Worm (Caenorhabditis elegans): ENCODE data around the gene pqn-37.

The pqn-37 gene

DNA sequence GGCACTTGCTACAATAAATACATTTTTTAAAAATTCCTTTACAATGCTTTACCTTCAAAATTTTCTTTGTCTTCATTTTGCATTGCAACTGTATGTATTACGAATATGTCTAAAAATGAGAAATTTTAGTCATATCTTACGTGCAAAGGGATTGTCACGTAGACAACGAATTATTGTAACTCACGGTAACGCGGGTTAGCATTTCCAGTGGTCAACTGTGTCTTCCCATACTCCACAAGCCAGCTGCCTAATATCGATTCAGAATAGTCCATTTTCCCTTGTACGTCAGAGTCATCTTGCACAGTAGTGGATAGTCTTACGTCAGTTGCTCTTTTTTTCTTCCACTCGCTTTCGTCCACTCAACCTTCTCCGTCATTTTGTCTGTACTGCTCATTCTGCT, 12.3 kb upstream of the pqn-37 start, which contains the start of gene fbxb-71:
TSS of gene fbxb-71 (plus strand) at position 301 of the 400 bp plus-strand sequence.
- TF ChIP-seq sox-4 (tag; optimal IDR thresholded peaks at IDR 0.05) (no peak), nhr-28 (tag; optimal IDR thresholded peaks at IDR 0.05) (no peak), ceh-8 (GFP tag; optimal IDR thresholded peaks at IDR 0.05) (no peak), nhr-90 (tag; optimal IDR thresholded peaks at IDR 0.05; ENCODE audit: poor library complexity) (no peak), egl-13 (tag; optimal IDR thresholded peaks at IDR 0.05) (no peak), sptf-1 (tag; optimal IDR thresholded peaks at IDR 0.05) (no peak), lin-35 (GFP tag; optimal IDR thresholded peaks at IDR 0.05) (no peak), efl-3 (GFP tag; optimal IDR thresholded peaks at IDR 0.05) (no peak), nhr-19 (GFP tag; conservative IDR thresholded peaks at IDR 0.05) (no peak), nhr-77 (tag; optimal IDR thresholded peaks at IDR 0.05) (no peak)

DNA sequence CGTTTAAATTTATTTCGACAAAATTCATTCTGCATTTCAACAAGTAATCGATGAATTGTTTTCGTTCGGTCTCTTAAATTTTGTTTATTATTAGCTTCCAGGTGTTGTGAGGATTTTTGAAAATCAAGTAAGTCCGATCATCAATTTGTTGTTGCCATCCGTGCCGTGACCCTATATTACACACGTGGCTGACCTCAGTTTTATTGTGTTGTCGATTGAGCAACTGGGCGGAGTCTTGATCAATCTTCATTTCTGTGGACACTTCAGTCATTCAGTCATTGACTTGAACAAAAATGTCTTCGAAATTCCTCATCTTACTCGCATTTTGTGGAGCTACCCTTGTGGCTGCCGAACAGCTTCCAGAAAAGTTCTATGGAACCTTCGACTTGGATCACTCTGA, 10.2 kb upstream of the pqn-37 start, which contains the start of gene lbp-2:
TSS of gene lbp-2 (plus strand) at position 102 of the 400 bp plus-strand sequence.
- peak; percentile 19 for TF ChIP-seq lin-39 (tag; optimal IDR thresholded peaks at IDR 0.05)
- TF ChIP-seq rnt-1 (tag; optimal IDR thresholded peaks at IDR 0.05) = peak; percentile 57
- peak in 1 of 2 experiments; percentile 21 for TF ChIP-seq mdl-1 (tag; optimal IDR thresholded peaks at IDR 0.05)
- TF ChIP-seq sptf-1 (tag; optimal IDR thresholded peaks at IDR 0.05) = no peak
- peak; percentile 6 for TF ChIP-seq snu-23 (GFP tag; optimal IDR thresholded peaks at IDR 0.05)
- TF ChIP-seq nhr-71 (tag; optimal IDR thresholded peaks at IDR 0.05) = peak; percentile 30

DNA sequence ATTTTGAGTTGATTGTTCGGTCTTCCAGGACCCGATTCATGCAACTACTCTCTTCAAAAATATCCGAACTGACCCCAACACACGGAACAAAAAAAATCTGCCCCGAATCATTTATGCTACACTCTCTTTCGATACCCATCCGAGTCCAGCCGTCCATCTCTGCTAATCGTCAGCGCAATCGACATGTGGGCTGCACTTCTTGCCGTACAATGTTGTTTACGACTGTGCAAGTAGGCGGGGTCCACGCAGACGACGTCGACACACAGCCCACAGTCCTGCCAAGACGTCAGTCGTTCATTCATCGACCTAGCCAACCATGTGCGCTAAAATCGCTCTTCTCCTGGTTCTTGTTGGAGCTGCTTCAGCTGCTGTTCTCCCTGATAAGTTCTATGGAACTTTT, 8.5 kb upstream of the pqn-37 start, which contains the start of gene lbp-1:
TSS of gene lbp-1 (plus strand) at position 301 of the 400 bp plus-strand sequence.
- no peak for TF ChIP-seq pag-3 (tag; optimal IDR thresholded peaks at IDR 0.05; ENCODE audit: borderline replicate concordance, insufficient read depth)

DNA sequence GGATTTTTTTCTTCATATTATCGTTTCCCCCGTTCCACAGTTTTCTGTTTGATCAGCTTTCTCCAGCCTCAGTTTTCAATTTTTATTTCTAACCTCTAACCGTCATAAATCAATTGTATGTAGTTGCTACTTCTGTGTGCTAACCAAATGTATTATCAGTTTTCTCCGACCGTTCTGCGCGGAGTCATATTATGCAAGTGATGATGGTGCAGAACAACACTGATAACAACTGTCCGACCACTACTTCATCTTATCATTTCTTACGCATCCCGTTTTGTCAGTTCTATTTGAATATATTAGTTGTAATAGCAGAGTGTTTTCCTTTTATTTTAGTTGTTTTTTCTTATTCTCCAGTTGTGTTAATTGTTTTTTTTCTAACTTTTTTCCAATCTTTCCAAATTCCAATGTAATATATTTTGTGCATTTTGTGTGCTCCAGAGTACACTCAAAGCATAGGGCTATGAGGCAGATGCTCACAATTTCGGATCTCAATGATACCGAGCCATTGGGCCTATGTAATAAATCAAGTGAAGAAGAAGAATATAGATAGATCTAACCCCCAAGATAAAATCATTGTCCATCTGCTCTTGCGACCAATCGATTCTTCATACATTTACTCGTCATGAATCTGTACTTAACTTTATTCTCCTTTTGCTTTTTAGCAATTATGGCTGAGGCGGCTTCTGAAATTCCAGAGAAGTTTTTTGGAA, 6.6 kb upstream of the pqn-37 start, which contains the start of gene lbp-3:
TSS of gene lbp-3 (plus strand) at position 589 of the 710 bp plus-strand sequence.
- no peak for TF ChIP-seq sox-4 (tag; optimal IDR thresholded peaks at IDR 0.05)
- TF ChIP-seq efl-3 (GFP tag; optimal IDR thresholded peaks at IDR 0.05) = no peak
- peak; percentile 41 for TF ChIP-seq lin-14 (GFP tag; optimal IDR thresholded peaks at IDR 0.05)
- TF ChIP-seq nhr-90 (tag; optimal IDR thresholded peaks at IDR 0.05; ENCODE audit: poor library complexity) = peak; percentile 7
- peak; percentile 31 for TF ChIP-seq dsc-1 (tag; optimal IDR thresholded peaks at IDR 0.05)
- TF ChIP-seq snpc-4 (tag; optimal IDR thresholded peaks at IDR 0.05) = no peak
- TF ChIP-seq nhr-71 (tag; optimal IDR thresholded peaks at IDR 0.05) = peak; percentile 34
- TF ChIP-seq dpl-1 (GFP tag; optimal IDR thresholded peaks at IDR 0.05) = no peak
- peak; percentile 99 for TF ChIP-seq pqm-1 (tag; optimal IDR thresholded peaks at IDR 0.05)
- peak; percentile 98 for TF ChIP-seq elt-2 (tag; optimal IDR thresholded peaks at IDR 0.05)
- peak; percentile 1 for TF ChIP-seq jun-1 (tag; optimal IDR thresholded peaks at IDR 0.05)
- peak; percentile 53 for TF ChIP-seq nhr-20 (tag; optimal IDR thresholded peaks at IDR 0.05)
- TF ChIP-seq lsy-2 (tag; optimal IDR thresholded peaks at IDR 0.05) = no peak
- no peak for TF ChIP-seq xbp-1 (tag; optimal IDR thresholded peaks at IDR 0.05)
- peak; percentile 32 for TF ChIP-seq rnt-1 (tag; optimal IDR thresholded peaks at IDR 0.05)
- no peak for TF ChIP-seq mab-9 (GFP tag; IDR thresholded peaks at IDR 0.05)
- TF ChIP-seq ceh-82 (tag; optimal IDR thresholded peaks at IDR 0.05) = no peak
- TF ChIP-seq ztf-11 (tag; optimal IDR thresholded peaks at IDR 0.05) = no peak
- TF ChIP-seq efl-1 (optimal IDR thresholded peaks at IDR 0.05) = no peak
- no peak for TF ChIP-seq efl-1 (GFP tag; optimal IDR thresholded peaks at IDR 0.05 in 1 of 2)
- TF ChIP-seq mdl-1 (tag; optimal IDR thresholded peaks at IDR 0.05) = no peak
- no peak for TF ChIP-seq unc-86 (tag; optimal IDR thresholded peaks at IDR 0.05)

DNA sequence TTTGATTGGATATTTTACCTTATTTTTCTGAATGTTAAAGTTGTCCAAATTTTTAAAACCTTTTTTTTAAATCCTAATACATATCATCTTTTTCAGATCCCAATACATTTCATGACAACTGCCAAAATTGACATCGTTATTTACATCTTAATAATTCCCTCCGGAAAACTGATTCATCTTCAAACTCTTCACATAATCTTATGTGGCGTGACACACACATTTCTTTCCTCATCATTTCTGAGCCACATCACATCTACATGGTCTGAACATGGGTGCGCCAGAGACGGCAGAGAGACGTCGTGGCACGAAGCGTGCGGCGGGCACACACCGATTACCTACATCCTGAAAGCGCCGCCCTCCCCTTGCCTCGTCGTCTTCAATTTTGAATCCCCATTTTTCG, 2.2 kb upstream of the pqn-37 start, which contains the start of gene tba-9:
TSS of gene tba-9 (plus strand) at position 301 of the 400 bp plus-strand sequence.
- peak; percentile 16 for TF ChIP-seq lin-14 (GFP tag; optimal IDR thresholded peaks at IDR 0.05)
- no peak for TF ChIP-seq fkh-10 (GFP tag; optimal IDR thresholded peaks at IDR 0.05)
- no peak for TF ChIP-seq snpc-4 (tag; optimal IDR thresholded peaks at IDR 0.05)
- no peak for TF ChIP-seq ztf-11 (tag; optimal IDR thresholded peaks at IDR 0.05)
- peak; percentile 28 for TF ChIP-seq fkh-8 (tag; optimal IDR thresholded peaks at IDR 0.05)
- no peak for TF ChIP-seq unc-130 (tag; optimal IDR thresholded peaks at IDR 0.05)
